Fruit fly (Drosophila melanogaster): Measurements from ENCODE around the gene CG5623.
A peak's percentile ranks its signal among the peaks of the same experiment; 100 is the strongest.

The CG5623 gene

DNA sequence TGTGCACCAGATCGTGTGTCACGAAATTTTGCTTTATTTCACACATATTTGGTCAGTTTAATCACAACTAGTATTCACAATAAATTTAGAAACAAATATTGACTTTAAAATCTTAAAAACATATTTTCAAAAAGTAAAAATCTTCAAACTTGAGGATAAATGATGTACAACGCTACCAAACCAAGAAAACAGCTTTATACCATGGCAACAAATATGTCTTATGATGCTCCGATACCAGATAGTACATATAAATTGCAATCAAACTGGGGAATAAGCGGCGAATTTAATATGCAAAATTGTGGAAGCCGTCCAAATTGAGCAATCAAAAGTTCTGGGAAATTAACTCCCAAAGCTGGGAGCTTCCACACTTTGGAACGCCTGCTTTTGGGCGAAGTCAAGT, at the start of gene CG5623:
Gene CG5623, minus strand, starts transcription at position 101 of the 400 bp plus-strand sequence.
- TF ChIP-seq CG8478 (optimal IDR thresholded peaks at IDR 0.05) (no peak), CTCF (optimal IDR thresholded peaks at IDR 0.05) (no peak)

dm6 chr3R:15816276-15816675, 49.0 kb upstream of the CG5623 start:
- TF ChIP-seq CG8478 (optimal IDR thresholded peaks at IDR 0.05) (no peak), CTCF (optimal IDR thresholded peaks at IDR 0.05) (no peak)

DNA sequence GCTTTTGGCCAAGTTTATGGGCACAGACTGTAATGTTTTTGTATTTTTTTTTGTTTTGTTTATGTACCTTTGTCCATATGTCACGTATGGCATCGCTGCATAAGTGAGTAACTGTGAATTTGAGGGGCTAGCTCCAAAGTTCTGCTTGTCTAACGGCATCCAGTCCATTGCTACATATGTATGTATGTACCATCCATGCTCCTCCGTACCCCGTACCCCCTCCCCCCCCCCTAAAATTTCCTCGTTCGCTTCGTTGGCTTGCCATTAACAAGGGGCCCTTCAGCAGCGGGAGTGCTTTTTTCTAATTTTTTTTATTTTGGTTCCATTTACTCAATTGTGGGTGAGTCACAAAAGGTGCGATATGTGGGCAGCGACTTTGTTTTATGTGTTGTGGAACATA, 46.9 kb upstream of the CG5623 start:
- TF ChIP-seq CG8478 (optimal IDR thresholded peaks at IDR 0.05), result no peak
- TF ChIP-seq CTCF (optimal IDR thresholded peaks at IDR 0.05), result no peak

- TF ChIP-seq CG8478 (optimal IDR thresholded peaks at IDR 0.05), result no peak
- TF ChIP-seq CTCF (optimal IDR thresholded peaks at IDR 0.05), result no peak
These were observed 43.1 kb upstream of the CG5623 start for dm6 chr3R:15810369-15810768.

DNA sequence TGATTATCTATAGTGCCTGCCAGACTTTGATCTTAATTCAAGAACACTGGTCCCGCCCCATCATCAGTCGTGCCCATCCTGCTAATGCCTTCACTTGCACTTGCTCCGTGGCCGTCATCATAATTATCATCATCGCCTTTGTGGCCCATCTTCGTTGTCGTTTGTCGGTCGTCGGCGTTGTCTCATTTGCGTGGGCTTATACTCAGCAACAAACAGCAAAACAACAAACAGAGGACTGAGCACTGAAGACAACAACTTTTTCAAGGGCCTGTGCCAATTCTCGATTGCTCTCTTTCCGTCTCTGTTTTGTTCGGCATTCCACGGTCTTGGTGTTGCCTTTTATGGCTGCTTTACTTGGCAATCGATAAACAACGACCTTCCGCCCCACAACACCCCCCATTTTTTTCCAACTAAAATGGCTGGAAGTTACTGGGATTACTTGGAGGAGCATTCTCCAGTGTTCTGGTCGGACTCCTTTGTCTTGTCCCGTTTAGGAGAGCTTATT, 40.7 kb upstream of the CG5623 start:
- no peak for TF ChIP-seq CG8478 (optimal IDR thresholded peaks at IDR 0.05)
- TF ChIP-seq CTCF (optimal IDR thresholded peaks at IDR 0.05), result no peak

DNA sequence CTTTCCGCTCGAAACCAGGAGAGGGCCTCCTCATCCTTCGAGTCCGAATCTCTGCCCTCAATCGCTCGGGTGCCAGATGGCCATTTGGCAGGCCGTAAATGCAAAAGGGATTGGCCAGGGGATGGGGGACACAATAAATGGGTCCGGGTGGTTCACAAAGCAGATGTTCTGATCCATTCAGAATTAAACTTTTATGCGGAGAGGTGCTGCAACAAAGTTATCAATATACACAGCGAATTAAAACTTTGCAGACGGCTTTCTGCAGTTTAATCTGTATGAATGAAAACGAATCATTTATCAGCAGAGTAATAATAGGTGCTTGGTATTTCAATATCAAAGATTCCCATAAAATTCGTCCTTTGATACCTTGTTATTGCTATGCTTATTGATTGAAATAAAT, 40.1 kb upstream of the CG5623 start:
- TF ChIP-seq CTCF (optimal IDR thresholded peaks at IDR 0.05) (no peak), CG8478 (optimal IDR thresholded peaks at IDR 0.05) (no peak)

- TF ChIP-seq CTCF (optimal IDR thresholded peaks at IDR 0.05), result no peak
- TF ChIP-seq CG8478 (optimal IDR thresholded peaks at IDR 0.05), result no peak
These were observed 39.1 kb upstream of the CG5623 start for dm6 chr3R:15806341-15806740.

- TF ChIP-seq CTCF (optimal IDR thresholded peaks at IDR 0.05) (no peak), CG8478 (optimal IDR thresholded peaks at IDR 0.05) (no peak)
These were observed 37.4 kb upstream of the CG5623 start for dm6 chr3R:15804678-15805077.

DNA sequence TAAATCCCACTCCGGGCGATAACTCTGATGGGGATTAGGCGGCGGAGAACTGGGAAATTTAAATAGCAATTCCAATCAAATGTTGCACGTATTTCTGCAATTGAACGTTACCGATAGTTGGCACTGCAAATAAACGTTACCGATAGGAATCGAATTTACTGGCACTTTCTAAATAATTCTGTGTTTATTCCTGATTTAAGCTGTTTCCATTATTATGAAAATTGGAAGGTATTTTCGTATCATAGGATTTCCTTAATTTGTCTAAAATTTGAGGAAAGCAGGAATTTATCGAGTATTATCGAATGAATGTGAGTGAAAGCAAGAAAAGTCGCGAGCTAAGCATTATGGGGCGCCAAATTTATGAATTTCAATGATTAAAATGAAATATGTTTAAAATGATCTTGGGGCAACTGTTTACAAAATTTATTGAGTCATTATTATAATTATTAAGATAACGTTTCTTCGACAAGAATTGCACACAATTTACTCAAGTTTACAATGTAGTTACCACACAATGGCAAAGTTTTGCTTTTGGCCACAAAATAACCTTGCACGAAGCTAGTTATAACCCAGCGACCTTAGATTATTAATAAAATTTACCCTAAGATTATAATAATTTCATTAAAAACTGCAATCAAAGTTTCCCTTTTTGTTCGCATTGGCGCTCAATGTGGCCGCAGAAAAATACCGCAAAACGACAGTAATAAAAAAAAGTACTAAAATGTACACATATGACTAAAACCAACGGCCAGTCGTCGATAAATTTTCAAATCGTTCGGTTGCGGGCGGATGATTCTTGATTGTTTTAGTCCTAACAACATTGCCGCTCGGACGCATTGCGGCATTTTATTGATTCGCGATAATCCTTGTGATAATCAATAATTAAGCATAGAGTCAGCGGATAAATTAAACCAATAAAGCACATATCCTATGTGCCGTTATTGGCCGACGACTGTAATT, 36.5 kb upstream of the CG5623 start, which contains the start of gene alpha-Man-IIb:
Gene alpha-Man-IIb, plus strand, starts transcription at position 747 of the 960 bp plus-strand sequence.
- peak in 1 of 2 experiments; percentile 58 for TF ChIP-seq CTCF (optimal IDR thresholded peaks at IDR 0.05)
- no peak for TF ChIP-seq CG8478 (optimal IDR thresholded peaks at IDR 0.05)

dm6 chr3R:15802006-15802405, 34.8 kb upstream of the CG5623 start, which contains the start of gene CG9593:
TSS of gene CG9593 (plus strand) at chr3R:15802275.
- TF ChIP-seq CTCF (optimal IDR thresholded peaks at IDR 0.05), result no peak
- TF ChIP-seq CG8478 (optimal IDR thresholded peaks at IDR 0.05), result no peak

- no peak for TF ChIP-seq CG8478 (optimal IDR thresholded peaks at IDR 0.05)
- no peak for TF ChIP-seq CTCF (optimal IDR thresholded peaks at IDR 0.05)
These were observed 27.1 kb upstream of the CG5623 start for dm6 chr3R:15794258-15794727.

- TF ChIP-seq CTCF (optimal IDR thresholded peaks at IDR 0.05) (peak; percentile 20 to 32), CG8478 (optimal IDR thresholded peaks at IDR 0.05) (no peak)
These were observed 26.1 kb upstream of the CG5623 start, which contains the start of gene nsl1 for dm6 chr3R:15793372-15793802. TSS of gene nsl1 (plus strand) at chr3R:15793782.

dm6 chr3R:15792427-15792826, 25.2 kb upstream of the CG5623 start, which contains the start of gene Acyp2:
TSS of gene Acyp2 (plus strand) at chr3R:15792688.
- TF ChIP-seq CG8478 (optimal IDR thresholded peaks at IDR 0.05) (no peak), CTCF (optimal IDR thresholded peaks at IDR 0.05) (peak in 1 of 2 experiments; percentile 44)

- no peak for TF ChIP-seq CG8478 (optimal IDR thresholded peaks at IDR 0.05)
These were observed 21.0 kb upstream of the CG5623 start, which contains the start of gene Uros2 for dm6 chr3R:15788221-15788620. TSS of gene Uros2 (plus strand) at chr3R:15788521.

DNA sequence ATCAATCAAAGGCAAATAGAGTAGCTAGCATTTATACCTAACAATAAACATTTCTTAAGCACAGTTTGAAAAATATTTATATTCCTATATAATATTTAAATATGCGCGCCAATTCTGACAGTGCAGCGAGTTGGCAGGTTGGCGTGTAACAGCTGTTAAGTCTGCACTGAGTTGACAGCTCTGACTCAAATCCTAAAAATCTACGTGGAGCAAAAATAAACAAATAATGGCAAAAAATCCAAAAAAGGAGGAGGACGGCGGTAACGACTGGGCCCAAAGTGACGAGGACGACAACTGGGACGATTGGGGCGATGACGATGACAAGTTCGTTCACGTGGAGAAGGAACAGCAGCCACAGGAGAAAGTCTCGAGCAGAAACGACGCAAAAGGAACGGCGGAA, 19.3 kb upstream of the CG5623 start, which contains the start of gene CG9590:
Gene CG9590, plus strand, starts transcription at position 166 of the 400 bp plus-strand sequence.
- TF ChIP-seq CG8478 (optimal IDR thresholded peaks at IDR 0.05) (no peak), CTCF (optimal IDR thresholded peaks at IDR 0.05) (no peak)

Measured in S2 (cell line).